Worm (Caenorhabditis elegans) whole organism, L4 larva: ENCODE data around the gene znf-782.

Source experiments
- R02D3.7 ChIP-seq: fragments of 150-350 bp; sonication (generic microtip); optimal IDR thresholded peaks from 3 replicates; lab custom pipeline; 2014; ENCODE audit warnings: missing biosample characterization, missing genetic modification characterization
- Y75B8A.6 ChIP-seq: fragments of 200-800 bp; sonication (Bioruptor generic); IDR thresholded peaks from 2 replicates; pipeline ENCODE4 v1.3.6; 2022; ENCODE audit warnings: missing genetic modification reagents, missing genetic modification characterization, missing compliant biosample characterization
- ZK546.5 ChIP-seq, 2 experiments: sonication (generic microtip); optimal IDR thresholded peaks; 2 replicates each; lab custom pipeline; 2017; ENCODE audit warnings: missing biosample characterization in 2 of 2, missing genetic modification characterization in 2 of 2
- aly-2 ChIP-seq: sonication (generic microtip); optimal IDR thresholded peaks from 2 replicates; lab custom pipeline; 2018; ENCODE audit warnings: missing biosample characterization, missing genetic modification characterization
- ama-1 ChIP-seq: fragments of 150-350 bp; optimal IDR thresholded peaks from 2 replicates; lab custom pipeline; 2014; ENCODE audit warnings: inconsistent platforms, mixed read lengths
- ceh-82 ChIP-seq: sonication (generic microtip); optimal IDR thresholded peaks from 2 replicates; lab custom pipeline; 2017; ENCODE audit warnings: missing biosample characterization, missing genetic modification characterization
- ctbp-1 ChIP-seq: fragments of 200-800 bp; sonication (Bioruptor generic); IDR thresholded peaks from 2 replicates; pipeline ENCODE4 v1.3.6; 2022; ENCODE audit warnings: missing genetic modification reagents, missing genetic modification characterization, missing compliant biosample characterization
- fkh-10 ChIP-seq: fragments of 150-350 bp; optimal IDR thresholded peaks from 2 replicates; lab custom pipeline; 2014; ENCODE audit warnings: missing biosample characterization, missing genetic modification reagents, missing genetic modification characterization
- hlh-30 ChIP-seq: sonication (generic microtip); optimal IDR thresholded peaks from 2 replicates; lab custom pipeline; 2017; ENCODE audit warnings: antibody characterized with exemption, mild to moderate bottlenecking, missing genetic modification characterization, missing compliant biosample characterization; ENCODE audit not compliant: insufficient read depth
- lsy-2 ChIP-seq, 2 experiments: fragments of 150-350 bp in 1 of 2; sonication (generic microtip) in 1 of 2; optimal IDR thresholded peaks; 2 replicates each; lab custom pipeline; 2014 to 2017; ENCODE audit warnings: missing biosample characterization in 2 of 2, missing genetic modification characterization in 2 of 2
- madf-5 ChIP-seq, 2 experiments: fragments of 200-800 bp; sonication (Bioruptor generic); IDR thresholded peaks; 2 replicates each; pipeline ENCODE4 v1.3.6; 2022; ENCODE audit warnings: missing compliant biosample characterization in 2 of 2, missing genetic modification characterization in 2 of 2
- mes-2 ChIP-seq: sonication (generic microtip); optimal IDR thresholded peaks from 2 replicates; lab custom pipeline; 2016; ENCODE audit warnings: missing genotype, mild to moderate bottlenecking, missing genetic modification characterization, missing compliant biosample characterization; ENCODE audit not compliant: poor library complexity, severe bottlenecking
- nhr-25 ChIP-seq: sonication (generic microtip); optimal IDR thresholded peaks from 2 replicates; lab custom pipeline; 2017; ENCODE audit warnings: missing genetic modification characterization, mild to moderate bottlenecking, missing compliant biosample characterization, antibody characterized with exemption, moderate library complexity, borderline replicate concordance; ENCODE audit not compliant: insufficient read depth
- skn-1 ChIP-seq: fragments of 150-350 bp; optimal IDR thresholded peaks from 2 replicates; lab custom pipeline; 2014; ENCODE audit warnings: missing biosample characterization, missing genetic modification characterization

DNA sequence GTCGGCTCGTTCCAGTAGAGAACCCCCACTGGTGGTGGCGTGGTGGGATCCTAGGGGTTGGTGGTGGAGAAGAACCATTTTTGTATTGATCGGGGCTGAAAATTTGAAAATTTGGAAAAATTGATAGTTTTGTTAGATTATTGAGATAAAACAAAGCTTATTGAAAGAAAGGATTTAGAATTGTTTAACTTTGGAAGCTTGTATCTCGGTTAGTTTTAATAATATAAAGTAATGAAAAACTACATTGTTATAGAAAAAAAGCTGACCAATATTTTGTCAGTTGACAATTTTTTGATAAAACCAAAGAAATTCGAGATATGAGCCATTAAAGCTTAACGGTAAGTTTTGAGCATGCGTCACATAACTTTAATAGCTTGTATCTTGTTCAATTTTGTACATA is 37.4 kb downstream of the znf-782 start, which contains the start of gene abhd-14:
- TF ChIP-seq skn-1 (tag; lab: Kevin White, UChicago) (no peak), nhr-25 (tag; lab: Kevin White, UChicago) (no peak), lsy-2 (tag; optimal IDR thresholded peaks at IDR 0.05; lab: Kevin White, UChicago) (no peak), R02D3.7 (tag; lab: Kevin White, UChicago) (no peak), madf-5 (GFP tag; IDR thresholded peaks at IDR 0.05; lab: Robert Waterston, UW) (no peak), Y75B8A.6 (no peak), ama-1 (lab: Kevin White, UChicago) (no peak), hlh-30 (tag; lab: Kevin White, UChicago) (no peak), ctbp-1 (no peak), mes-2 (tag; lab: Kevin White, UChicago) (no peak), aly-2 (tag; lab: Kevin White, UChicago) (no peak), ceh-82 (tag; lab: Kevin White, UChicago) (no peak), fkh-10 (GFP tag; lab: Kevin White, UChicago) (no peak), ZK546.5 (tag; optimal IDR thresholded peaks at IDR 0.05; lab: Kevin White, UChicago) (no peak)
